Worm (Caenorhabditis elegans): ENCODE measurements around the gene pab-2.

- TF ChIP-seq mep-1 (tag; optimal IDR thresholded peaks at IDR 0.05) (no peak), snpc-4 (tag; optimal IDR thresholded peaks at IDR 0.05) (no peak), mxl-2 (GFP tag; conservative IDR thresholded peaks at IDR 0.05) (no peak), nhr-11 (tag; optimal IDR thresholded peaks at IDR 0.05) (no peak)
These were observed 22.0 kb downstream of the pab-2 start for ce11 chrX:13505201-13505600.
